Fruit fly (Drosophila melanogaster) whole organism, embryonic: Measurements from ENCODE around the gene CG13046.

Source experiments
- B-H1 ChIP-seq: fragments of 200-800 bp; sonication (Bioruptor generic); IDR thresholded peaks from 3 replicates; pipeline ENCODE4 v1.3.6; 2022; ENCODE audit warnings: missing biosample characterization, missing genetic modification characterization
- CG10209 ChIP-seq: fragments of 200-800 bp; sonication (Bioruptor generic); optimal IDR thresholded peaks from 3 replicates; lab custom pipeline; 2017; ENCODE audit warnings: missing biosample characterization, mild to moderate bottlenecking, missing genetic modification characterization, missing genetic modification reagents
- CG11560 ChIP-seq: fragments of 200-800 bp; sonication (Bioruptor generic); IDR thresholded peaks from 3 replicates; pipeline ENCODE4 v1.3.6; 2022; ENCODE audit warnings: missing biosample characterization, missing genetic modification characterization
- CG12071 ChIP-seq: fragments of 200-800 bp; sonication (Bioruptor generic); optimal IDR thresholded peaks from 3 replicates; lab custom pipeline; 2018; ENCODE audit warnings: missing biosample characterization, mild to moderate bottlenecking, missing genetic modification characterization
- CG12236 ChIP-seq: fragments of 200-800 bp; sonication (Bioruptor generic); optimal IDR thresholded peaks from 2 replicates; lab custom pipeline; 2016; ENCODE audit warnings: missing biosample characterization, missing genetic modification characterization
- CG13287 ChIP-seq: fragments of 200-800 bp; sonication (Bioruptor generic); IDR thresholded peaks from 2 replicates; pipeline ENCODE4 v1.3.6; 2022; ENCODE audit warnings: missing biosample characterization, missing genetic modification characterization; ENCODE audit not compliant: partially characterized antibody
- CG14860 ChIP-seq: fragments of 200-800 bp; sonication (Bioruptor generic); IDR thresholded peaks from 3 replicates; pipeline ENCODE4 v1.3.6; 2022; ENCODE audit warnings: missing biosample characterization, missing genetic modification characterization; ENCODE audit not compliant: partially characterized antibody
- CG15514 ChIP-seq: fragments of 200-800 bp; sonication (Bioruptor generic); optimal IDR thresholded peaks from 3 replicates; lab custom pipeline; 2017; ENCODE audit warnings: missing biosample characterization, missing genetic modification characterization, mild to moderate bottlenecking, moderate library complexity, missing genetic modification reagents
- CG17328 ChIP-seq: fragments of 200-800 bp; sonication (Bioruptor generic); IDR thresholded peaks from 2 replicates; pipeline ENCODE4 v1.3.6; 2022; ENCODE audit warnings: missing biosample characterization, missing genetic modification characterization
- CG17568 ChIP-seq: fragments of 200-800 bp; sonication (Bioruptor generic); optimal IDR thresholded peaks from 2 replicates; lab custom pipeline; 2018; ENCODE audit warnings: missing biosample characterization, mild to moderate bottlenecking, missing genetic modification characterization, moderate library complexity
- CG17802 ChIP-seq: fragments of 200-800 bp; sonication (Bioruptor generic); optimal IDR thresholded peaks from 2 replicates; lab custom pipeline; 2018; ENCODE audit warnings: missing biosample characterization, mild to moderate bottlenecking, missing genetic modification characterization, moderate library complexity
- CG30403 ChIP-seq: fragments of 200-800 bp; sonication (Bioruptor generic); optimal IDR thresholded peaks from 3 replicates; lab custom pipeline; 2016; ENCODE audit warnings: missing biosample characterization, missing genetic modification characterization
- CG34224 ChIP-seq: fragments of 200-800 bp; sonication (Bioruptor generic); IDR thresholded peaks from 3 replicates; pipeline ENCODE4 v1.3.6; 2022; ENCODE audit warnings: missing biosample characterization, missing genetic modification characterization; ENCODE audit not compliant: partially characterized antibody
- CG6765 ChIP-seq: fragments of 200-800 bp; sonication (Bioruptor generic); optimal IDR thresholded peaks from 3 replicates; lab custom pipeline; 2017; ENCODE audit warnings: missing biosample characterization, mild to moderate bottlenecking, missing genetic modification characterization
- CG8944 ChIP-seq: fragments of 200-800 bp; sonication (Bioruptor generic); optimal IDR thresholded peaks from 3 replicates; lab custom pipeline; 2016; ENCODE audit warnings: missing biosample characterization, missing genetic modification characterization
- D ChIP-seq, 2 experiments: fragments of 200-800 bp in 1 of 2; fragments of >200 bp in 1 of 2; sonication (Bioruptor generic) in 1 of 2; optimal IDR thresholded peaks; 2 replicates in 1 of 2; 3 replicates in 1 of 2; lab custom pipeline; 2017; ENCODE audit warnings: mild to moderate bottlenecking in 1 of 2, missing biosample characterization in 1 of 2, missing genetic modification characterization in 1 of 2, missing genetic modification reagents in 1 of 2
- Dip2 ChIP-seq: fragments of 200-800 bp; sonication (Bioruptor generic); IDR thresholded peaks from 2 replicates; pipeline ENCODE4 v1.3.6; 2022; ENCODE audit warnings: missing biosample characterization, missing genetic modification characterization
- Doc2 ChIP-seq: fragments of 200-800 bp; sonication (Bioruptor generic); IDR thresholded peaks from 2 replicates; pipeline ENCODE4 v1.3.6; 2022; ENCODE audit warnings: missing biosample characterization, missing genetic modification characterization
- Dref ChIP-seq: fragments of 200-800 bp; sonication (Bioruptor generic); IDR thresholded peaks from 2 replicates; pipeline ENCODE4 v1.3.6; 2022; ENCODE audit warnings: missing biosample characterization, missing genetic modification characterization
- E2f2 ChIP-seq: fragments of 200-800 bp; sonication (Bioruptor generic); IDR thresholded peaks from 2 replicates; pipeline ENCODE4 v1.3.6; 2022; ENCODE audit warnings: missing biosample characterization, missing genetic modification characterization
- Eip74EF ChIP-seq, 2 experiments: fragments of 200-800 bp in 1 of 2; fragments of >200 bp in 1 of 2; sonication (Bioruptor generic) in 1 of 2; optimal IDR thresholded peaks; 2 replicates each; lab custom pipeline; 2017 to 2019; ENCODE audit warnings: missing biosample characterization in 2 of 2, missing genetic modification characterization in 2 of 2, mild to moderate bottlenecking in 1 of 2, moderate library complexity in 1 of 2
- HmgD ChIP-seq: fragments of 200-800 bp; sonication (Bioruptor generic); optimal IDR thresholded peaks from 3 replicates; lab custom pipeline; 2016; ENCODE audit warnings: missing biosample characterization, missing genetic modification characterization
- Kr ChIP-seq: fragments of 200-800 bp; sonication (Bioruptor generic); optimal IDR thresholded peaks from 2 replicates; lab custom pipeline; 2017; ENCODE audit warnings: missing biosample characterization, mild to moderate bottlenecking, missing genetic modification characterization
- Myb ChIP-seq: fragments of 200-800 bp; sonication (Bioruptor generic); optimal IDR thresholded peaks from 2 replicates; lab custom pipeline; 2016; ENCODE audit warnings: missing biosample characterization, missing genetic modification characterization
- NFAT ChIP-seq: fragments of 200-800 bp; sonication (Bioruptor generic); IDR thresholded peaks from 2 replicates; pipeline ENCODE4 v1.3.6; 2022; ENCODE audit warnings: missing biosample characterization, missing genetic modification characterization
- NK7.1 ChIP-seq: fragments of 200-800 bp; sonication (Bioruptor generic); optimal IDR thresholded peaks from 3 replicates; lab custom pipeline; 2016; ENCODE audit warnings: missing biosample characterization, missing genetic modification characterization
- Oli ChIP-seq: fragments of 200-800 bp; sonication (Bioruptor generic); optimal IDR thresholded peaks from 2 replicates; lab custom pipeline; 2018; ENCODE audit warnings: missing biosample characterization, mild to moderate bottlenecking, missing genetic modification characterization, moderate library complexity
- Rx ChIP-seq: fragments of 200-800 bp; sonication (Bioruptor generic); IDR thresholded peaks from 2 replicates; pipeline ENCODE4 v1.3.6; 2022; ENCODE audit warnings: missing biosample characterization, missing genetic modification characterization
- Sin3A ChIP-seq: fragments of >200 bp; optimal IDR thresholded peaks from 2 replicates; lab custom pipeline; 2018
- Taf1 ChIP-seq: fragments of 200-800 bp; sonication (Bioruptor generic); IDR thresholded peaks from 2 replicates; pipeline ENCODE4 v1.3.6; 2022; ENCODE audit warnings: missing biosample characterization, missing genetic modification characterization
- al ChIP-seq: fragments of 200-800 bp; sonication (Bioruptor generic); IDR thresholded peaks from 2 replicates; pipeline ENCODE4 v1.3.6; 2022; ENCODE audit warnings: missing biosample characterization, missing genetic modification characterization
- aop ChIP-seq: fragments of 200-800 bp; sonication (Bioruptor generic); IDR thresholded peaks from 2 replicates; pipeline ENCODE4 v1.3.6; 2022; ENCODE audit warnings: missing biosample characterization, missing genetic modification characterization
- cad ChIP-seq: fragments of >200 bp; optimal IDR thresholded peaks from 2 replicates; lab custom pipeline; 2017; ENCODE audit warnings: missing biosample characterization, missing genetic modification characterization
- caup ChIP-seq: fragments of 200-800 bp; sonication (Bioruptor generic); optimal IDR thresholded peaks from 3 replicates; lab custom pipeline; 2017; ENCODE audit warnings: missing biosample characterization, mild to moderate bottlenecking, missing genetic modification characterization, moderate library complexity; ENCODE audit not compliant: severe bottlenecking
- cg ChIP-seq: fragments of 200-800 bp; sonication (Bioruptor generic); optimal IDR thresholded peaks from 3 replicates; lab custom pipeline; 2019; ENCODE audit warnings: missing biosample characterization, mild to moderate bottlenecking, missing genetic modification characterization, moderate library complexity
- crol ChIP-seq: fragments of 200-800 bp; sonication (Bioruptor generic); IDR thresholded peaks from 2 replicates; pipeline ENCODE4 v1.3.6; 2022; ENCODE audit warnings: missing biosample characterization, missing genetic modification characterization
- dati ChIP-seq: fragments of 200-800 bp; sonication (Bioruptor generic); IDR thresholded peaks from 2 replicates; pipeline ENCODE4 v1.3.6; 2022; ENCODE audit warnings: missing biosample characterization, missing genetic modification characterization
- grn ChIP-seq: fragments of 200-800 bp; sonication (Bioruptor generic); optimal IDR thresholded peaks from 3 replicates; lab custom pipeline; 2017; ENCODE audit warnings: missing biosample characterization, missing genetic modification characterization
- gro ChIP-seq: fragments of 200-800 bp; sonication (Bioruptor generic); optimal IDR thresholded peaks from 2 replicates; lab custom pipeline; 2016; ENCODE audit warnings: missing biosample characterization, missing genetic modification characterization
- gsb ChIP-seq: fragments of 200-800 bp; sonication (Bioruptor generic); IDR thresholded peaks from 2 replicates; pipeline ENCODE4 v1.3.6; 2022; ENCODE audit warnings: missing biosample characterization, missing genetic modification characterization
- gt ChIP-seq: fragments of 200-800 bp; sonication (Bioruptor generic); IDR thresholded peaks from 2 replicates; pipeline ENCODE4 v1.3.6; 2022; ENCODE audit warnings: missing biosample characterization, missing genetic modification characterization
- kay ChIP-seq: fragments of 200-800 bp; sonication (Bioruptor generic); optimal IDR thresholded peaks from 2 replicates; lab custom pipeline; 2016; ENCODE audit warnings: missing biosample characterization, missing genetic modification characterization
- ken ChIP-seq: fragments of 200-800 bp; sonication (Bioruptor generic); IDR thresholded peaks from 3 replicates; pipeline ENCODE4 v1.3.6; 2022; ENCODE audit warnings: missing biosample characterization, missing genetic modification characterization
- pan ChIP-seq, 4 experiments: fragments of >200 bp in 3 of 4; fragments of 200-800 bp in 1 of 4; sonication (Bioruptor generic) in 1 of 4; optimal IDR thresholded peaks in 3 of 4; IDR thresholded peaks in 1 of 4; 2 replicates each; pipeline versions ENCODE4 v1.3.6 to Lab custom; 2017 to 2022; ENCODE audit warnings: missing biosample characterization in 2 of 4, missing genetic modification characterization in 2 of 4, mixed read lengths in 1 of 4
- pnt ChIP-seq: fragments of 200-800 bp; sonication (Bioruptor generic); optimal IDR thresholded peaks from 3 replicates; lab custom pipeline; 2016; ENCODE audit warnings: missing biosample characterization, missing genetic modification characterization
- sisA ChIP-seq: fragments of 200-800 bp; sonication (Bioruptor generic); IDR thresholded peaks from 2 replicates; pipeline ENCODE4 v1.3.6; 2022; ENCODE audit warnings: missing biosample characterization, missing genetic modification characterization
- tna ChIP-seq: fragments of 200-800 bp; sonication (Bioruptor generic); IDR thresholded peaks from 2 replicates; pipeline ENCODE4 v1.3.6; 2022; ENCODE audit warnings: missing biosample characterization, missing genetic modification characterization; ENCODE audit not compliant: partially characterized antibody
- tx ChIP-seq: fragments of 200-800 bp; sonication (Bioruptor generic); optimal IDR thresholded peaks from 2 replicates; lab custom pipeline; 2016; ENCODE audit warnings: missing biosample characterization, missing genetic modification characterization
- vvl ChIP-seq: fragments of 200-800 bp; sonication (Bioruptor generic); IDR thresholded peaks from 2 replicates; pipeline ENCODE4 v1.3.6; 2022; ENCODE audit warnings: missing biosample characterization, missing genetic modification characterization
- wek ChIP-seq: fragments of 200-800 bp; sonication (Bioruptor generic); optimal IDR thresholded peaks from 3 replicates; lab custom pipeline; 2018; ENCODE audit warnings: missing biosample characterization, mild to moderate bottlenecking, missing genetic modification characterization, moderate library complexity
- zfh2 ChIP-seq: fragments of 200-800 bp; sonication (Bioruptor generic); optimal IDR thresholded peaks from 2 replicates; lab custom pipeline; 2016; ENCODE audit warnings: missing biosample characterization, missing genetic modification characterization

The CG13046 gene

dm6 chr3L:16286258-16286657, 2.0 kb downstream of the CG13046 start (continued):
- TF ChIP-seq caup (no peak), CG17328 (GFP tag; lab: Robert Waterston, UW) (no peak), CG17802 (tag; lab: Kevin White, UChicago) (no peak), Oli (tag; lab: Kevin White, UChicago) (peak; percentile 44), Doc2 (GFP tag; lab: Robert Waterston, UW) (no peak), CG15514 (GFP tag; lab: Kevin White, UChicago) (no peak), wek (GFP tag; lab: Kevin White, UChicago) (no peak), CG12236 (GFP tag; lab: Kevin White, UChicago) (no peak), Taf1 (GFP tag; lab: Robert Waterston, UW) (no peak), Myb (GFP tag; lab: Kevin White, UChicago) (no peak), NK7.1 (GFP tag; lab: Kevin White, UChicago) (no peak), Eip74EF (GFP tag; optimal IDR thresholded peaks at IDR 0.05; lab: Kevin White, UChicago) (peak in 1 of 2 experiments; percentile 51), al (GFP tag; lab: Robert Waterston, UW) (no peak), tna (GFP tag; lab: Robert Waterston, UW) (no peak), pnt (GFP tag; lab: Kevin White, UChicago) (peak; percentile 3), CG10209 (GFP tag; lab: Kevin White, UChicago) (no peak), ken (GFP tag; lab: Robert Waterston, UW) (no peak), tx (no peak), CG14860 (GFP tag; lab: Robert Waterston, UW) (no peak), Dip2 (GFP tag; lab: Robert Waterston, UW) (no peak), E2f2 (GFP tag; lab: Robert Waterston, UW) (0 out of 2 replicates have a peak, but pooled peaks have one; percentile 27), CG8944 (GFP tag; lab: Kevin White, UChicago) (no peak), sisA (no peak), aop (no peak), CG11560 (tag; lab: Robert Waterston, UW) (no peak), Dref (GFP tag; lab: Robert Waterston, UW) (no peak), grn (GFP tag; lab: Kevin White, UChicago) (no peak), cg (GFP tag; lab: Kevin White, UChicago) (no peak), HmgD (no peak), CG6765 (GFP tag; lab: Kevin White, UChicago) (no peak), CG34224 (GFP tag; lab: Robert Waterston, UW) (no peak), gsb (GFP tag; lab: Robert Waterston, UW) (no peak), vvl (GFP tag; lab: Robert Waterston, UW) (peak; percentile 62), Rx (GFP tag; lab: Robert Waterston, UW) (no peak), Sin3A (lab: Kevin White, UChicago) (no peak), gro (GFP tag; lab: Kevin White, UChicago) (no peak), Kr (GFP tag; lab: Kevin White, UChicago) (no peak), pan (optimal IDR thresholded peaks at IDR 0.05; lab: Kevin White, UChicago) (no peak), pan (GFP tag; optimal IDR thresholded peaks at IDR 0.05 in 1 of 2, IDR thresholded peaks at IDR 0.05 in 1 of 2) (peak in 1 of 2 experiments; percentile 56), dati (GFP tag; lab: Robert Waterston, UW) (no peak), crol (GFP tag; lab: Robert Waterston, UW) (no peak), CG17568 (GFP tag; lab: Kevin White, UChicago) (no peak), CG12071 (GFP tag; lab: Kevin White, UChicago) (peak; percentile 31), CG13287 (GFP tag; lab: Robert Waterston, UW) (no peak), CG30403 (GFP tag; lab: Kevin White, UChicago) (peak; percentile 20), kay (GFP tag; lab: Kevin White, UChicago) (no peak), B-H1 (GFP tag; lab: Robert Waterston, UW) (no peak), zfh2 (no peak), cad (no peak), NFAT (no peak), D (optimal IDR thresholded peaks at IDR 0.05; lab: Kevin White, UChicago) (no peak), D (GFP tag; optimal IDR thresholded peaks at IDR 0.05; lab: Kevin White, UChicago) (no peak), gt (no peak)
